Fruit fly (Drosophila melanogaster) whole organism, embryonic: ENCODE results near the gene CG9389.

ENCODE experiments used
- Abd-B ChIP-seq: fragments of 200-800 bp; sonication (Bioruptor generic); optimal IDR thresholded peaks from 2 replicates; lab custom pipeline; 2018; ENCODE audit warnings: missing biosample characterization, mild to moderate bottlenecking, missing genetic modification characterization, moderate library complexity
- CG11723 ChIP-seq: fragments of 200-800 bp; sonication (Bioruptor generic); optimal IDR thresholded peaks from 2 replicates; lab custom pipeline; 2017; ENCODE audit warnings: missing biosample characterization, mild to moderate bottlenecking, missing genetic modification characterization
- CG16779 ChIP-seq: fragments of 200-800 bp; sonication (Bioruptor generic); IDR thresholded peaks from 2 replicates; pipeline ENCODE4 v1.3.6; 2022; ENCODE audit warnings: missing biosample characterization, missing genetic modification characterization
- CG18262 ChIP-seq: fragments of 200-800 bp; optimal IDR thresholded peaks from 3 replicates; lab custom pipeline; 2019; ENCODE audit warnings: missing biosample characterization, mild to moderate bottlenecking, missing genetic modification characterization, moderate library complexity
- CG6254 ChIP-seq: fragments of 200-800 bp; sonication (Bioruptor generic); optimal IDR thresholded peaks from 3 replicates; lab custom pipeline; 2017; ENCODE audit warnings: mild to moderate bottlenecking, missing biosample characterization, missing genetic modification reagents, missing genetic modification characterization
- Dll ChIP-seq: fragments of 200-800 bp; sonication (Bioruptor generic); IDR thresholded peaks from 4 replicates; pipeline ENCODE4 v1.3.6; 2022; ENCODE audit warnings: missing biosample characterization, missing genetic modification characterization; ENCODE audit not compliant: partially characterized antibody
- Gsc ChIP-seq: fragments of 200-800 bp; sonication (Bioruptor generic); IDR thresholded peaks from 2 replicates; pipeline ENCODE4 v1.3.6; 2022; ENCODE audit warnings: missing biosample characterization, missing genetic modification characterization
- Hand ChIP-seq: fragments of 200-800 bp; sonication (Bioruptor generic); optimal IDR thresholded peaks from 2 replicates; lab custom pipeline; 2017; ENCODE audit warnings: mild to moderate bottlenecking, missing biosample characterization, missing genetic modification reagents, missing genetic modification characterization
- dati ChIP-seq: fragments of 200-800 bp; sonication (Bioruptor generic); IDR thresholded peaks from 2 replicates; pipeline ENCODE4 v1.3.6; 2022; ENCODE audit warnings: missing biosample characterization, missing genetic modification characterization
- gfzf ChIP-seq: fragments of 200-800 bp; sonication (Bioruptor generic); optimal IDR thresholded peaks from 2 replicates; lab custom pipeline; 2016; ENCODE audit warnings: missing biosample characterization, mild to moderate bottlenecking, missing genetic modification characterization, moderate library complexity
- ranshi ChIP-seq: fragments of 200-800 bp; sonication (Bioruptor generic); IDR thresholded peaks from 2 replicates; pipeline ENCODE4 v1.3.6; 2022; ENCODE audit warnings: missing biosample characterization, missing genetic modification characterization

dm6 chr3L:21238377-21238776 lies 32.0 kb downstream of the CG9389 start:
- TF ChIP-seq CG16779 (GFP tag; lab: Robert Waterston, UW) (no peak), Dll (no peak), Abd-B (no peak), ranshi (GFP tag; lab: Robert Waterston, UW) (no peak), dati (GFP tag; lab: Robert Waterston, UW) (no peak), CG6254 (no peak), Gsc (GFP tag; lab: Robert Waterston, UW) (no peak), CG11723 (GFP tag; lab: Kevin White, UChicago) (no peak), Hand (GFP tag; lab: Kevin White, UChicago) (no peak), CG18262 (tag; lab: Kevin White, UChicago) (no peak), gfzf (GFP tag; lab: Kevin White, UChicago) (no peak)
